Fruit fly (Drosophila melanogaster) whole organism, embryonic: Measurements from ENCODE around the gene yellow-e3.

ENCODE experiments used
- CG10209 ChIP-seq: fragments of 200-800 bp; sonication (Bioruptor generic); optimal IDR thresholded peaks from 3 replicates; lab custom pipeline; 2017; ENCODE audit warnings: missing biosample characterization, mild to moderate bottlenecking, missing genetic modification characterization, missing genetic modification reagents
- CG10959 ChIP-seq: fragments of 200-800 bp; sonication (Bioruptor generic); IDR thresholded peaks from 2 replicates; pipeline ENCODE4 v1.3.6; 2022; ENCODE audit warnings: missing biosample characterization, missing genetic modification characterization
- CG10979 ChIP-seq: fragments of 200-800 bp; sonication (Bioruptor generic); optimal IDR thresholded peaks from 2 replicates; lab custom pipeline; 2018; ENCODE audit warnings: missing biosample characterization, mild to moderate bottlenecking, missing genetic modification characterization, moderate library complexity
- CG1233 ChIP-seq: fragments of 200-800 bp; sonication (Bioruptor generic); optimal IDR thresholded peaks from 4 replicates; lab custom pipeline; 2018; ENCODE audit warnings: missing biosample characterization, mild to moderate bottlenecking, missing genetic modification characterization
- CG13894 ChIP-seq: fragments of 200-800 bp; sonication (Bioruptor generic); optimal IDR thresholded peaks from 3 replicates; lab custom pipeline; 2018; ENCODE audit warnings: missing biosample characterization, mild to moderate bottlenecking, missing genetic modification characterization, moderate library complexity
- CG15011 ChIP-seq: fragments of 200-800 bp; sonication (Bioruptor generic); optimal IDR thresholded peaks from 3 replicates; lab custom pipeline; 2018; ENCODE audit warnings: missing biosample characterization, mild to moderate bottlenecking, missing genetic modification characterization
- CG17361 ChIP-seq: fragments of 200-800 bp; sonication (Bioruptor generic); IDR thresholded peaks from 3 replicates; pipeline ENCODE4 v1.3.6; 2022; ENCODE audit warnings: missing biosample characterization, missing genetic modification characterization
- CG1792 ChIP-seq: fragments of 200-800 bp; sonication (Bioruptor generic); optimal IDR thresholded peaks from 2 replicates; lab custom pipeline; 2016; ENCODE audit warnings: missing biosample characterization, missing genetic modification characterization
- CG18262 ChIP-seq: fragments of 200-800 bp; optimal IDR thresholded peaks from 3 replicates; lab custom pipeline; 2019; ENCODE audit warnings: missing biosample characterization, mild to moderate bottlenecking, missing genetic modification characterization, moderate library complexity
- CG18476 ChIP-seq: fragments of 200-800 bp; sonication (Bioruptor generic); optimal IDR thresholded peaks from 2 replicates; lab custom pipeline; 2016; ENCODE audit warnings: missing biosample characterization, mild to moderate bottlenecking, missing genetic modification characterization
- CG2202 ChIP-seq: fragments of 200-800 bp; sonication (Bioruptor generic); optimal IDR thresholded peaks from 2 replicates; lab custom pipeline; 2018; ENCODE audit warnings: missing biosample characterization, mild to moderate bottlenecking, missing genetic modification characterization
- CG30020 ChIP-seq: fragments of 200-800 bp; optimal IDR thresholded peaks from 2 replicates; lab custom pipeline; 2019; ENCODE audit warnings: missing biosample characterization, mild to moderate bottlenecking, missing genetic modification characterization, moderate library complexity
- CG31441 ChIP-seq: fragments of 200-800 bp; sonication (Bioruptor generic); IDR thresholded peaks from 2 replicates; pipeline ENCODE4 v1.3.6; 2022; ENCODE audit warnings: missing biosample characterization, missing genetic modification characterization
- CG4617 ChIP-seq: fragments of 200-800 bp; sonication (Bioruptor generic); optimal IDR thresholded peaks from 3 replicates; lab custom pipeline; 2016; ENCODE audit warnings: missing biosample characterization, missing genetic modification characterization, borderline replicate concordance
- CG4730 ChIP-seq: fragments of 200-800 bp; sonication (Bioruptor generic); IDR thresholded peaks from 2 replicates; pipeline ENCODE4 v1.3.6; 2022; ENCODE audit warnings: missing biosample characterization, missing genetic modification characterization
- CG6854 ChIP-seq: fragments of 200-800 bp; sonication (Bioruptor generic); optimal IDR thresholded peaks from 3 replicates; lab custom pipeline; 2017; ENCODE audit warnings: missing biosample characterization, mild to moderate bottlenecking, missing genetic modification characterization
- CG8281 ChIP-seq: fragments of 200-800 bp; sonication (Bioruptor generic); optimal IDR thresholded peaks from 2 replicates; lab custom pipeline; 2018; ENCODE audit warnings: missing biosample characterization, mild to moderate bottlenecking, missing genetic modification characterization, moderate library complexity
- CG9797 ChIP-seq: fragments of 200-800 bp; sonication (Bioruptor generic); optimal IDR thresholded peaks from 3 replicates; lab custom pipeline; 2018; ENCODE audit warnings: missing biosample characterization, mild to moderate bottlenecking, missing genetic modification characterization
- CkIIα-i1 ChIP-seq: fragments of 200-800 bp; sonication (Bioruptor generic); IDR thresholded peaks from 2 replicates; pipeline ENCODE4 v1.3.6; 2022; ENCODE audit warnings: missing biosample characterization, missing genetic modification characterization
- Dek ChIP-seq: fragments of 200-800 bp; sonication (Bioruptor generic); optimal IDR thresholded peaks from 3 replicates; lab custom pipeline; 2019; ENCODE audit warnings: missing biosample characterization, mild to moderate bottlenecking, missing genetic modification characterization, moderate library complexity
- Ets65A ChIP-seq: fragments of 200-800 bp; sonication (Bioruptor generic); peaks from one replicate; lab custom pipeline; 2016; ENCODE audit warnings: missing biosample characterization, missing genetic modification characterization
- HHEX ChIP-seq: fragments of 200-800 bp; sonication (Bioruptor generic); optimal IDR thresholded peaks from 3 replicates; lab custom pipeline; 2017; ENCODE audit warnings: missing biosample characterization, mild to moderate bottlenecking, missing genetic modification characterization, missing genetic modification reagents
- HLH3B ChIP-seq: fragments of 200-800 bp; sonication (Bioruptor generic); IDR thresholded peaks from 2 replicates; pipeline ENCODE4 v1.3.6; 2022; ENCODE audit warnings: missing biosample characterization, missing genetic modification characterization
- HmgZ ChIP-seq: fragments of 200-800 bp; sonication (Bioruptor generic); optimal IDR thresholded peaks from 2 replicates; lab custom pipeline; 2018; ENCODE audit warnings: missing biosample characterization, mild to moderate bottlenecking, missing genetic modification characterization
- Med ChIP-seq: fragments of 200-800 bp; sonication (Bioruptor generic); peaks from one replicate; lab custom pipeline; 2016; ENCODE audit warnings: missing biosample characterization, missing genetic modification characterization, mild to moderate bottlenecking, inconsistent platforms, moderate library complexity
- Nf-YC ChIP-seq: fragments of 200-800 bp; optimal IDR thresholded peaks from 3 replicates; lab custom pipeline; 2019; ENCODE audit warnings: missing biosample characterization, mild to moderate bottlenecking, missing genetic modification characterization, moderate library complexity
- Sox102F ChIP-seq: fragments of 200-800 bp; sonication (Bioruptor generic); optimal IDR thresholded peaks from 2 replicates; lab custom pipeline; 2018; ENCODE audit warnings: missing biosample characterization, mild to moderate bottlenecking, missing genetic modification characterization, moderate library complexity
- al ChIP-seq: fragments of 200-800 bp; sonication (Bioruptor generic); IDR thresholded peaks from 2 replicates; pipeline ENCODE4 v1.3.6; 2022; ENCODE audit warnings: missing biosample characterization, missing genetic modification characterization
- ara ChIP-seq: fragments of 200-800 bp; sonication (Bioruptor generic); IDR thresholded peaks from 2 replicates; pipeline ENCODE4 v1.3.6; 2022; ENCODE audit warnings: missing biosample characterization, missing genetic modification characterization
- bab2 ChIP-seq: fragments of 200-800 bp; sonication (Bioruptor generic); optimal IDR thresholded peaks from 2 replicates; lab custom pipeline; 2016; ENCODE audit warnings: missing biosample characterization, missing genetic modification characterization
- bbx ChIP-seq: fragments of 200-800 bp; sonication (Bioruptor generic); IDR thresholded peaks from 2 replicates; pipeline ENCODE4 v1.3.6; 2022; ENCODE audit warnings: missing biosample characterization, missing genetic modification characterization; ENCODE audit not compliant: partially characterized antibody
- dati ChIP-seq: fragments of 200-800 bp; sonication (Bioruptor generic); IDR thresholded peaks from 2 replicates; pipeline ENCODE4 v1.3.6; 2022; ENCODE audit warnings: missing biosample characterization, missing genetic modification characterization
- gem ChIP-seq: fragments of 200-800 bp; sonication (Bioruptor generic); optimal IDR thresholded peaks from 2 replicates; lab custom pipeline; 2019; ENCODE audit warnings: missing biosample characterization, mild to moderate bottlenecking, missing genetic modification characterization, moderate library complexity
- gt ChIP-seq: fragments of 200-800 bp; sonication (Bioruptor generic); IDR thresholded peaks from 2 replicates; pipeline ENCODE4 v1.3.6; 2022; ENCODE audit warnings: missing biosample characterization, missing genetic modification characterization
- hbn ChIP-seq: fragments of 200-800 bp; sonication (Bioruptor generic); IDR thresholded peaks from 2 replicates; pipeline ENCODE4 v1.3.6; 2022; ENCODE audit warnings: missing biosample characterization, missing genetic modification characterization; ENCODE audit not compliant: partially characterized antibody
- lilli ChIP-seq: fragments of 200-800 bp; sonication (Bioruptor generic); optimal IDR thresholded peaks from 3 replicates; lab custom pipeline; 2016; ENCODE audit warnings: missing biosample characterization, missing genetic modification characterization
- mirr ChIP-seq: fragments of 200-800 bp; sonication (Bioruptor generic); optimal IDR thresholded peaks from 3 replicates; lab custom pipeline; 2018; ENCODE audit warnings: missing biosample characterization, mild to moderate bottlenecking, missing genetic modification characterization
- rib ChIP-seq: fragments of 200-800 bp; sonication (Bioruptor generic); IDR thresholded peaks from 2 replicates; pipeline ENCODE4 v1.3.6; 2022; ENCODE audit warnings: missing biosample characterization, missing genetic modification characterization
- salm ChIP-seq: fragments of 200-800 bp; sonication (Bioruptor generic); optimal IDR thresholded peaks from 2 replicates; lab custom pipeline; 2018; ENCODE audit warnings: missing biosample characterization, mild to moderate bottlenecking, missing genetic modification characterization
- sd ChIP-seq: fragments of 200-800 bp; sonication (Bioruptor generic); optimal IDR thresholded peaks from 3 replicates; lab custom pipeline; 2018; ENCODE audit warnings: missing biosample characterization, mild to moderate bottlenecking, missing genetic modification characterization, moderate library complexity
- sens ChIP-seq: fragments of 200-800 bp; sonication (Bioruptor generic); peaks from one replicate; lab custom pipeline; 2016; ENCODE audit warnings: missing biosample characterization, missing genetic modification characterization
- slp2 ChIP-seq: fragments of 200-800 bp; sonication (Bioruptor generic); optimal IDR thresholded peaks from 2 replicates; lab custom pipeline; 2016; ENCODE audit warnings: missing biosample characterization, missing genetic modification characterization
- sob ChIP-seq: fragments of 200-800 bp; sonication (Bioruptor generic); IDR thresholded peaks from 2 replicates; pipeline ENCODE4 v1.3.6; 2022; ENCODE audit warnings: missing biosample characterization, missing genetic modification characterization
- sr ChIP-seq: fragments of 200-800 bp; sonication (Bioruptor generic); IDR thresholded peaks from 3 replicates; pipeline ENCODE4 v1.3.6; 2022; ENCODE audit warnings: missing biosample characterization, missing genetic modification characterization
- sug ChIP-seq: fragments of 200-800 bp; optimal IDR thresholded peaks from 2 replicates; lab custom pipeline; 2019; ENCODE audit warnings: missing biosample characterization, mild to moderate bottlenecking, missing genetic modification characterization, moderate library complexity
- tgo ChIP-seq: fragments of 200-800 bp; sonication (Bioruptor generic); IDR thresholded peaks from 3 replicates; pipeline ENCODE4 v1.3.6; 2022; ENCODE audit warnings: missing biosample characterization, missing genetic modification characterization
- tup ChIP-seq: fragments of 200-800 bp; sonication (Bioruptor generic); optimal IDR thresholded peaks from 2 replicates; lab custom pipeline; 2016; ENCODE audit warnings: missing biosample characterization, mild to moderate bottlenecking, missing genetic modification characterization, moderate library complexity
- unpg ChIP-seq: fragments of 200-800 bp; sonication (Bioruptor generic); optimal IDR thresholded peaks from 3 replicates; lab custom pipeline; 2018; ENCODE audit warnings: missing biosample characterization, mild to moderate bottlenecking, missing genetic modification characterization, moderate library complexity
- vvl ChIP-seq: fragments of 200-800 bp; sonication (Bioruptor generic); IDR thresholded peaks from 2 replicates; pipeline ENCODE4 v1.3.6; 2022; ENCODE audit warnings: missing biosample characterization, missing genetic modification characterization
- wor ChIP-seq: fragments of 200-800 bp; sonication (Bioruptor generic); IDR thresholded peaks from 2 replicates; pipeline ENCODE4 v1.3.6; 2022; ENCODE audit warnings: missing biosample characterization, missing genetic modification characterization

yellow-e3 gene

dm6 chr3R:13425470-13426033 lies 20.9 kb upstream of the yellow-e3 start, which contains the start of gene Act87E (continued):
- 0 out of 2 replicates have a peak, but pooled peaks have one; percentile 19 for TF ChIP-seq CG4730 (GFP tag; lab: Robert Waterston, UW)
- TF ChIP-seq hbn (GFP tag; lab: Robert Waterston, UW), result no peak
- 0 out of 2 replicates have a peak, but pooled peaks have one; percentile 15 for TF ChIP-seq vvl (GFP tag; lab: Robert Waterston, UW)
- TF ChIP-seq CG1792 (GFP tag; lab: Kevin White, UChicago), result no peak
- TF ChIP-seq dati (GFP tag; lab: Robert Waterston, UW), result no peak
- peak; percentile 90 for TF ChIP-seq CG18262
- TF ChIP-seq gt (GFP tag; lab: Robert Waterston, UW), result no peak
- TF ChIP-seq sob (GFP tag; lab: Robert Waterston, UW), result no peak
- TF ChIP-seq CG6854 (GFP tag; lab: Kevin White, UChicago), result no peak
- peak; percentile 73 for TF ChIP-seq sens (GFP tag; lab: Kevin White, UChicago)
- peak; percentile 44; the same call in 1 of the 3 replicates for TF ChIP-seq tgo (GFP tag; lab: Robert Waterston, UW)
- no peak for TF ChIP-seq mirr
- peak; percentile 54 for TF ChIP-seq CG10209 (GFP tag; lab: Kevin White, UChicago)
- peak; percentile 34 for TF ChIP-seq CG8281 (tag; lab: Kevin White, UChicago)
- TF ChIP-seq CG4617 (GFP tag; lab: Kevin White, UChicago), result no peak
- no peak for TF ChIP-seq CG13894
- peak; percentile 91 for TF ChIP-seq CG17361 (GFP tag; lab: Robert Waterston, UW)
- peak; percentile 9 for TF ChIP-seq CG15011 (GFP tag; lab: Kevin White, UChicago)
- no peak for TF ChIP-seq Med (GFP tag; lab: Kevin White, UChicago)
- TF ChIP-seq unpg, result peak; percentile 59
- peak; percentile 71 for TF ChIP-seq salm
- TF ChIP-seq HLH3B (GFP tag; lab: Robert Waterston, UW), result 0 out of 2 replicates have a peak, but pooled peaks have one; percentile 23
- no peak for TF ChIP-seq Ets65A (GFP tag; lab: Kevin White, UChicago)
- peak; percentile 4 for TF ChIP-seq sd
- TF ChIP-seq sug (tag; lab: Kevin White, UChicago), result peak; percentile 47
- TF ChIP-seq slp2 (GFP tag; lab: Kevin White, UChicago), result no peak
- TF ChIP-seq bab2, result no peak
- TF ChIP-seq CG31441 (GFP tag; lab: Robert Waterston, UW), result peak; percentile 89
- peak; percentile 66; the same call in 2 of the 3 replicates for TF ChIP-seq sr (GFP tag; lab: Robert Waterston, UW)
- TF ChIP-seq CG30020 (tag; lab: Kevin White, UChicago), result peak; percentile 46
- TF ChIP-seq rib (GFP tag; lab: Robert Waterston, UW), result no peak
- no peak for TF ChIP-seq al (GFP tag; lab: Robert Waterston, UW)
- no peak for TF ChIP-seq HmgZ (tag; lab: Kevin White, UChicago)
- TF ChIP-seq CG18476 (GFP tag; lab: Kevin White, UChicago), result no peak
- peak; percentile 9 for TF ChIP-seq CG1233 (GFP tag; lab: Kevin White, UChicago)
- TF ChIP-seq CG9797 (GFP tag; lab: Kevin White, UChicago), result no peak
- no peak for TF ChIP-seq tup
- TF ChIP-seq bbx (GFP tag; lab: Robert Waterston, UW), result no peak; the same call in 1 of the 2 replicates
- peak; percentile 89 for TF ChIP-seq CG10979 (tag; lab: Kevin White, UChicago)
- peak; percentile 52 for TF ChIP-seq Dek (tag; lab: Kevin White, UChicago)
- peak; percentile 68 for TF ChIP-seq ara
- TF ChIP-seq HHEX (GFP tag; lab: Kevin White, UChicago), result peak; percentile 29
- TF ChIP-seq lilli, result no peak
- TF ChIP-seq Sox102F (GFP tag; lab: Kevin White, UChicago), result peak; percentile 76
- TF ChIP-seq CkIIα-i1, result no peak
- TF ChIP-seq CG2202 (tag; lab: Kevin White, UChicago), result peak; percentile 42
- TF ChIP-seq gem (tag; lab: Kevin White, UChicago), result peak; percentile 87
- peak; percentile 38; the same call in 1 of the 2 replicates for TF ChIP-seq CG10959 (GFP tag; lab: Robert Waterston, UW)
- peak; percentile 15; the same call in 1 of the 2 replicates for TF ChIP-seq wor (GFP tag; lab: Robert Waterston, UW)
- TF ChIP-seq Nf-YC (tag; lab: Kevin White, UChicago), result no peak
